Worm (Caenorhabditis elegans): Measurements from ENCODE around the gene C10C5.7.

DNA sequence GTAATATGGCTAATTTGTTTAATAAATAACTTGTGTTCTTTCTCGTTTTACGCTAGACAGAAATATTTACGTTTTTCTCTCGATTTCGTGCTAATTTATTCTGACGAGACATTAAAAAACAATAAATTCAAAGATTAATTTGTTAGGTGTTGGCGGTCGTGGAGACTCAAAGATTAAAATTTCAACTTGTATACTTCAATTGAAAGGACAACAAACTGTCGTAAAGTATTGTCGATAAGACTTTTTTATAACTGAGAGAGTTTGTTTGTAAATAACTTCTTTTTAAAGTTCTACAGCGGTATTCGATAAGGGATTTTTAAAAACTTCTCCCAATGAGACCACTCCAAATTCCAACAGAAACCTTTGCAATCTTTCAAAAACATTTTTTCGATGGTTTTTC lies 31.2 kb upstream of the C10C5.7 start:
- TF ChIP-seq nhr-11 (tag; optimal IDR thresholded peaks at IDR 0.05) (no peak), rnt-1 (tag; optimal IDR thresholded peaks at IDR 0.05) (no peak), ama-1 (optimal IDR thresholded peaks at IDR 0.05) (no peak), gmeb-2 (tag; optimal IDR thresholded peaks at IDR 0.05) (no peak), ceh-30 (tag; optimal IDR thresholded peaks at IDR 0.05) (no peak), K02D7.2 (tag; optimal IDR thresholded peaks at IDR 0.05) (no peak)

Measured in whole organism, late embryonic.